Fruit fly (Drosophila melanogaster) whole organism, embryonic: Measurements from ENCODE around the gene Ant2.
A peak's percentile ranks its signal among the peaks of the same experiment; 100 is the strongest.

Source experiments
- Bdp1 ChIP-seq: fragments of 200-800 bp; sonication (Bioruptor generic); optimal IDR thresholded peaks from 3 replicates; lab custom pipeline; 2016; ENCODE audit warnings: missing biosample characterization, missing genetic modification characterization
- C15 ChIP-seq: fragments of 200-800 bp; sonication (Bioruptor generic); IDR thresholded peaks from 3 replicates; pipeline ENCODE4 v1.3.6; 2022; ENCODE audit warnings: missing biosample characterization, missing genetic modification characterization
- CG10274 ChIP-seq: fragments of 200-800 bp; sonication (Bioruptor generic); optimal IDR thresholded peaks from 3 replicates; lab custom pipeline; 2017; ENCODE audit warnings: missing biosample characterization, mild to moderate bottlenecking, missing genetic modification characterization
- CG10543 ChIP-seq: fragments of 200-800 bp; sonication (Bioruptor generic); optimal IDR thresholded peaks from 3 replicates; lab custom pipeline; 2017; ENCODE audit warnings: missing biosample characterization, mild to moderate bottlenecking, missing genetic modification characterization, moderate library complexity
- CG10565 ChIP-seq: fragments of 200-800 bp; sonication (Bioruptor generic); optimal IDR thresholded peaks from 3 replicates; lab custom pipeline; 2016; ENCODE audit warnings: missing biosample characterization, mild to moderate bottlenecking, missing genetic modification characterization
- CG11456 ChIP-seq: fragments of 200-800 bp; sonication (Bioruptor generic); IDR thresholded peaks from 3 replicates; pipeline ENCODE4 v1.3.6; 2022; ENCODE audit warnings: missing biosample characterization, missing genetic modification characterization
- CG13894 ChIP-seq: fragments of 200-800 bp; sonication (Bioruptor generic); optimal IDR thresholded peaks from 3 replicates; lab custom pipeline; 2018; ENCODE audit warnings: missing biosample characterization, mild to moderate bottlenecking, missing genetic modification characterization, moderate library complexity
- CG15011 ChIP-seq: fragments of 200-800 bp; sonication (Bioruptor generic); optimal IDR thresholded peaks from 3 replicates; lab custom pipeline; 2018; ENCODE audit warnings: missing biosample characterization, mild to moderate bottlenecking, missing genetic modification characterization
- CG15514 ChIP-seq: fragments of 200-800 bp; sonication (Bioruptor generic); optimal IDR thresholded peaks from 3 replicates; lab custom pipeline; 2017; ENCODE audit warnings: missing biosample characterization, missing genetic modification characterization, mild to moderate bottlenecking, moderate library complexity, missing genetic modification reagents
- CG17361 ChIP-seq: fragments of 200-800 bp; sonication (Bioruptor generic); IDR thresholded peaks from 3 replicates; pipeline ENCODE4 v1.3.6; 2022; ENCODE audit warnings: missing biosample characterization, missing genetic modification characterization
- CG17802 ChIP-seq: fragments of 200-800 bp; sonication (Bioruptor generic); optimal IDR thresholded peaks from 2 replicates; lab custom pipeline; 2018; ENCODE audit warnings: missing biosample characterization, mild to moderate bottlenecking, missing genetic modification characterization, moderate library complexity
- CG18476 ChIP-seq: fragments of 200-800 bp; sonication (Bioruptor generic); optimal IDR thresholded peaks from 2 replicates; lab custom pipeline; 2016; ENCODE audit warnings: missing biosample characterization, mild to moderate bottlenecking, missing genetic modification characterization
- CG2889 ChIP-seq: fragments of 200-800 bp; sonication (Bioruptor generic); IDR thresholded peaks from 3 replicates; pipeline ENCODE4 v1.3.6; 2022; ENCODE audit warnings: missing biosample characterization, missing genetic modification characterization
- CG31388 ChIP-seq: fragments of 200-800 bp; sonication (Bioruptor generic); optimal IDR thresholded peaks from 2 replicates; lab custom pipeline; 2016; ENCODE audit warnings: missing biosample characterization, missing genetic modification characterization
- CG3163 ChIP-seq: fragments of 200-800 bp; sonication (Bioruptor generic); optimal IDR thresholded peaks from 3 replicates; lab custom pipeline; 2016; ENCODE audit warnings: missing biosample characterization, missing genetic modification characterization
- CG33213 ChIP-seq: fragments of 200-800 bp; sonication (Bioruptor generic); optimal IDR thresholded peaks from 3 replicates; lab custom pipeline; 2016; ENCODE audit warnings: missing biosample characterization, missing genetic modification characterization
- CG3995 ChIP-seq: fragments of 200-800 bp; sonication (Bioruptor generic); optimal IDR thresholded peaks from 3 replicates; lab custom pipeline; 2016; ENCODE audit warnings: missing biosample characterization, missing genetic modification characterization
- CG4404 ChIP-seq: fragments of 200-800 bp; sonication (Bioruptor generic); IDR thresholded peaks from 2 replicates; pipeline ENCODE4 v1.3.6; 2022; ENCODE audit warnings: missing biosample characterization, missing genetic modification characterization
- CG7271 ChIP-seq: fragments of 200-800 bp; sonication (Bioruptor generic); optimal IDR thresholded peaks from 2 replicates; lab custom pipeline; 2018; ENCODE audit warnings: missing biosample characterization, mild to moderate bottlenecking, missing genetic modification characterization, moderate library complexity
- CG7556 ChIP-seq: fragments of 200-800 bp; sonication (Bioruptor generic); optimal IDR thresholded peaks from 2 replicates; lab custom pipeline; 2017; ENCODE audit warnings: missing biosample characterization, mild to moderate bottlenecking, missing genetic modification characterization
- CG9215 ChIP-seq: fragments of 200-800 bp; sonication (Bioruptor generic); IDR thresholded peaks from 2 replicates; pipeline ENCODE4 v1.3.6; 2022; ENCODE audit warnings: missing biosample characterization, missing genetic modification characterization
- D19B ChIP-seq: fragments of 200-800 bp; sonication (Bioruptor generic); optimal IDR thresholded peaks from 2 replicates; lab custom pipeline; 2017; ENCODE audit warnings: missing biosample characterization, mild to moderate bottlenecking, missing genetic modification characterization
- Dad ChIP-seq: fragments of 200-800 bp; sonication (Bioruptor generic); optimal IDR thresholded peaks from 3 replicates; lab custom pipeline; 2016; ENCODE audit warnings: missing biosample characterization, missing genetic modification characterization
- Drgx ChIP-seq: fragments of 200-800 bp; sonication (Bioruptor generic); IDR thresholded peaks from 2 replicates; pipeline ENCODE4 v1.3.6; 2022; ENCODE audit warnings: missing biosample characterization, missing genetic modification characterization
- Ets65A ChIP-seq: fragments of 200-800 bp; sonication (Bioruptor generic); peaks from one replicate; lab custom pipeline; 2016; ENCODE audit warnings: missing biosample characterization, missing genetic modification characterization
- Hr39 ChIP-seq: fragments of >200 bp; optimal IDR thresholded peaks from 2 replicates; lab custom pipeline; 2017
- Hr78 ChIP-seq, 2 experiments: fragments of 200-800 bp in 1 of 2; fragments of >200 bp in 1 of 2; sonication (Bioruptor generic) in 1 of 2; optimal IDR thresholded peaks; 2 replicates each; lab custom pipeline; 2017 to 2019; ENCODE audit warnings: missing biosample characterization in 2 of 2, missing genetic modification characterization in 2 of 2, mild to moderate bottlenecking in 1 of 2, moderate library complexity in 1 of 2
- NK7.1 ChIP-seq: fragments of 200-800 bp; sonication (Bioruptor generic); optimal IDR thresholded peaks from 3 replicates; lab custom pipeline; 2016; ENCODE audit warnings: missing biosample characterization, missing genetic modification characterization
- Optix ChIP-seq: fragments of 200-800 bp; sonication (Bioruptor generic); IDR thresholded peaks from 3 replicates; pipeline ENCODE4 v1.3.6; 2022; ENCODE audit warnings: missing biosample characterization, missing genetic modification characterization
- Rfx ChIP-seq: fragments of 200-800 bp; sonication (Bioruptor generic); IDR thresholded peaks from 2 replicates; pipeline ENCODE4 v1.3.6; 2022; ENCODE audit warnings: missing biosample characterization, missing genetic modification characterization
- Sry-δ ChIP-seq: fragments of 200-800 bp; sonication (Bioruptor generic); optimal IDR thresholded peaks from 2 replicates; lab custom pipeline; 2016; ENCODE audit warnings: missing biosample characterization, missing genetic modification characterization
- abd-A ChIP-seq: fragments of 200-800 bp; sonication (Bioruptor generic); optimal IDR thresholded peaks from 3 replicates; lab custom pipeline; 2019; ENCODE audit warnings: missing biosample characterization, mild to moderate bottlenecking, missing genetic modification characterization, moderate library complexity
- amos ChIP-seq: fragments of 200-800 bp; sonication (Bioruptor generic); IDR thresholded peaks from 2 replicates; pipeline ENCODE4 v1.3.6; 2022; ENCODE audit warnings: missing biosample characterization, missing genetic modification characterization; ENCODE audit not compliant: partially characterized antibody
- cas ChIP-seq: fragments of 200-800 bp; sonication (Bioruptor generic); IDR thresholded peaks from 2 replicates; pipeline ENCODE4 v1.3.6; 2022; ENCODE audit warnings: missing biosample characterization, missing genetic modification characterization
- crol ChIP-seq: fragments of 200-800 bp; sonication (Bioruptor generic); IDR thresholded peaks from 2 replicates; pipeline ENCODE4 v1.3.6; 2022; ENCODE audit warnings: missing biosample characterization, missing genetic modification characterization
- dysf ChIP-seq: fragments of 200-800 bp; sonication (Bioruptor generic); IDR thresholded peaks from 3 replicates; pipeline ENCODE4 v1.3.6; 2022; ENCODE audit warnings: missing biosample characterization, missing genetic modification characterization
- en ChIP-seq: fragments of 200-800 bp; sonication (Bioruptor generic); optimal IDR thresholded peaks from 2 replicates; lab custom pipeline; 2016; ENCODE audit warnings: missing biosample characterization, missing genetic modification characterization
- fd102C ChIP-seq: fragments of 200-800 bp; sonication (Bioruptor generic); optimal IDR thresholded peaks from 2 replicates; lab custom pipeline; 2018; ENCODE audit warnings: missing biosample characterization, mild to moderate bottlenecking, missing genetic modification characterization, moderate library complexity
- ftz-f1 ChIP-seq: fragments of 200-800 bp; sonication (Bioruptor generic); optimal IDR thresholded peaks from 2 replicates; lab custom pipeline; 2016; ENCODE audit warnings: missing biosample characterization, missing genetic modification characterization
- hkb ChIP-seq, 2 experiments: fragments of 200-800 bp in 1 of 2; fragments of >200 bp in 1 of 2; sonication (Bioruptor generic) in 1 of 2; IDR thresholded peaks in 1 of 2; optimal IDR thresholded peaks in 1 of 2; 2 replicates each; pipeline versions ENCODE4 v1.3.6 to Lab custom; 2017 to 2022; ENCODE audit warnings: missing biosample characterization in 1 of 2, missing genetic modification characterization in 1 of 2
- lov ChIP-seq, 2 experiments: fragments of 200-800 bp in 1 of 2; fragments of >200 bp in 1 of 2; sonication (Bioruptor generic) in 1 of 2; IDR thresholded peaks in 1 of 2; optimal IDR thresholded peaks in 1 of 2; 2 replicates in 1 of 2; 3 replicates in 1 of 2; pipeline versions ENCODE4 v1.3.6 to Lab custom; 2017 to 2022; ENCODE audit warnings: missing biosample characterization in 1 of 2, missing genetic modification characterization in 1 of 2
- maf-S ChIP-seq: fragments of 200-800 bp; sonication (Bioruptor generic); optimal IDR thresholded peaks from 2 replicates; lab custom pipeline; 2016; ENCODE audit warnings: missing biosample characterization, missing genetic modification characterization
- nom ChIP-seq: fragments of 200-800 bp; sonication (Bioruptor generic); optimal IDR thresholded peaks from 2 replicates; lab custom pipeline; 2017; ENCODE audit warnings: missing biosample characterization, missing genetic modification characterization, mild to moderate bottlenecking, moderate library complexity, missing genetic modification reagents
- onecut ChIP-seq: fragments of 200-800 bp; sonication (Bioruptor generic); IDR thresholded peaks from 2 replicates; pipeline ENCODE4 v1.3.6; 2022; ENCODE audit warnings: missing biosample characterization, missing genetic modification characterization
- otp ChIP-seq: fragments of 200-800 bp; sonication (Bioruptor generic); IDR thresholded peaks from 3 replicates; pipeline ENCODE4, ENCODE4 v1.3.6; 2022; ENCODE audit warnings: missing biosample characterization, missing genetic modification characterization
- peb ChIP-seq: fragments of 200-800 bp; sonication (Bioruptor generic); IDR thresholded peaks from 2 replicates; pipeline ENCODE4 v1.3.6; 2022; ENCODE audit warnings: missing biosample characterization, missing genetic modification characterization
- rib ChIP-seq: fragments of 200-800 bp; sonication (Bioruptor generic); IDR thresholded peaks from 2 replicates; pipeline ENCODE4 v1.3.6; 2022; ENCODE audit warnings: missing biosample characterization, missing genetic modification characterization
- sd ChIP-seq: fragments of 200-800 bp; sonication (Bioruptor generic); optimal IDR thresholded peaks from 3 replicates; lab custom pipeline; 2018; ENCODE audit warnings: missing biosample characterization, mild to moderate bottlenecking, missing genetic modification characterization, moderate library complexity
- sens ChIP-seq: fragments of 200-800 bp; sonication (Bioruptor generic); peaks from one replicate; lab custom pipeline; 2016; ENCODE audit warnings: missing biosample characterization, missing genetic modification characterization
- sna ChIP-seq: fragments of 200-800 bp; sonication (Bioruptor generic); IDR thresholded peaks from 2 replicates; pipeline ENCODE4 v1.3.6; 2022; ENCODE audit warnings: missing biosample characterization, missing genetic modification characterization; ENCODE audit not compliant: partially characterized antibody
- zfh2 ChIP-seq: fragments of 200-800 bp; sonication (Bioruptor generic); optimal IDR thresholded peaks from 2 replicates; lab custom pipeline; 2016; ENCODE audit warnings: missing biosample characterization, missing genetic modification characterization

Ant2 gene

dm6 chrX:10784330-10784778, 2.4 kb downstream of the Ant2 start (continued):
- no peak for TF ChIP-seq hkb (optimal IDR thresholded peaks at IDR 0.05; lab: Kevin White, UChicago)
- no peak for TF ChIP-seq hkb (GFP tag; IDR thresholded peaks at IDR 0.05; lab: Robert Waterston, UW)
- no peak for TF ChIP-seq CG33213 (GFP tag; lab: Kevin White, UChicago)
- no peak for TF ChIP-seq NK7.1 (GFP tag; lab: Kevin White, UChicago)
- no peak for TF ChIP-seq CG31388 (GFP tag; lab: Kevin White, UChicago)
- TF ChIP-seq CG13894 (tag; lab: Kevin White, UChicago): no peak
- TF ChIP-seq CG10565: no peak
- TF ChIP-seq maf-S (GFP tag; lab: Kevin White, UChicago): no peak
- TF ChIP-seq Ets65A: peak; percentile 18
- no peak for TF ChIP-seq CG4404 (GFP tag; lab: Robert Waterston, UW)
- no peak for TF ChIP-seq Bdp1 (GFP tag; lab: Kevin White, UChicago)
- TF ChIP-seq sna: 0 out of 2 replicates have a peak, but pooled peaks have one; percentile 26
- peak; percentile 55; the same call in 1 of the 2 replicates for TF ChIP-seq rib (GFP tag; lab: Robert Waterston, UW)
- no peak for TF ChIP-seq CG3995
- TF ChIP-seq en: no peak
- peak; percentile 0 for TF ChIP-seq sens (GFP tag; lab: Kevin White, UChicago)
- TF ChIP-seq dysf: no peak
- TF ChIP-seq fd102C (GFP tag; lab: Kevin White, UChicago): no peak
- no peak for TF ChIP-seq Sry-δ
- no peak for TF ChIP-seq onecut (GFP tag; lab: Robert Waterston, UW)
- TF ChIP-seq D19B (GFP tag; lab: Kevin White, UChicago): no peak
- no peak for TF ChIP-seq lov (optimal IDR thresholded peaks at IDR 0.05; lab: Kevin White, UChicago)
- TF ChIP-seq lov (GFP tag; IDR thresholded peaks at IDR 0.05; lab: Robert Waterston, UW): no peak
- no peak for TF ChIP-seq abd-A (tag; lab: Kevin White, UChicago)
- TF ChIP-seq Dad (GFP tag; lab: Kevin White, UChicago): no peak
- TF ChIP-seq Rfx (GFP tag; lab: Robert Waterston, UW): peak; percentile 12; the same call in 1 of the 2 replicates
- peak; percentile 30 for TF ChIP-seq CG15514 (GFP tag; lab: Kevin White, UChicago)
- TF ChIP-seq CG11456: no peak
- peak; percentile 55 for TF ChIP-seq ftz-f1 (GFP tag; lab: Kevin White, UChicago)
- no peak for TF ChIP-seq Optix (GFP tag; lab: Robert Waterston, UW)
- no peak for TF ChIP-seq CG17802 (tag; lab: Kevin White, UChicago)
- TF ChIP-seq C15: no peak
- no peak for TF ChIP-seq CG7556 (GFP tag; lab: Kevin White, UChicago)
- TF ChIP-seq CG10543 (GFP tag; lab: Kevin White, UChicago): peak; percentile 2
- no peak for TF ChIP-seq CG18476 (GFP tag; lab: Kevin White, UChicago)
- TF ChIP-seq otp (GFP tag; lab: Robert Waterston, UW): no peak
- no peak for TF ChIP-seq Hr78 (GFP tag; optimal IDR thresholded peaks at IDR 0.05; lab: Kevin White, UChicago)
- TF ChIP-seq peb: no peak
- TF ChIP-seq crol (GFP tag; lab: Robert Waterston, UW): peak; percentile 32; the same call in 1 of the 2 replicates
- peak; percentile 79 for TF ChIP-seq sd (tag; lab: Kevin White, UChicago)
- no peak for TF ChIP-seq Drgx (GFP tag; lab: Robert Waterston, UW)
- no peak for TF ChIP-seq CG17361 (GFP tag; lab: Robert Waterston, UW)
- peak; percentile 30 for TF ChIP-seq nom (GFP tag; lab: Kevin White, UChicago)
- no peak for TF ChIP-seq CG9215 (GFP tag; lab: Robert Waterston, UW)
- no peak for TF ChIP-seq zfh2
- no peak for TF ChIP-seq CG10274 (GFP tag; lab: Kevin White, UChicago)
- no peak for TF ChIP-seq Hr39
- TF ChIP-seq amos: no peak; the same call in 1 of the 2 replicates
- TF ChIP-seq cas (GFP tag; lab: Robert Waterston, UW): no peak
- TF ChIP-seq CG7271: no peak
- no peak for TF ChIP-seq CG15011
- TF ChIP-seq CG3163 (GFP tag; lab: Kevin White, UChicago): peak; percentile 71
- no peak for TF ChIP-seq CG2889
